Worm (Caenorhabditis elegans) whole organism, young adult: ENCODE data around the gene spp-12.

Source experiments
- F57C9.4 ChIP-seq: sonication (generic microtip); optimal IDR thresholded peaks from 2 replicates; lab custom pipeline; 2017; ENCODE audit warnings: mild to moderate bottlenecking, missing genetic modification characterization, missing compliant biosample characterization
- K12H6.12 ChIP-seq: fragments of 200-800 bp; sonication (Bioruptor generic); optimal IDR thresholded peaks from 2 replicates; lab custom pipeline; 2018; ENCODE audit warnings: mild to moderate bottlenecking, missing genetic modification characterization, missing compliant biosample characterization
- Y95B8A.8 ChIP-seq: fragments of 200-800 bp; sonication (Bioruptor generic); IDR thresholded peaks from 2 replicates; pipeline ENCODE4 v1.3.6; 2022; ENCODE audit warnings: missing genetic modification reagents, missing genetic modification characterization, missing compliant biosample characterization
- ama-1 ChIP-seq, 3 experiments: fragments of 150-350 bp in 1 of 3; sonication (generic microtip) in 2 of 3; optimal IDR thresholded peaks; 2 replicates each; lab custom pipeline; 2014 to 2018; ENCODE audit warnings: missing biosample characterization in 2 of 3, missing genetic modification characterization in 2 of 3, missing genetic modification reagents in 2 of 3
- aptf-3 ChIP-seq: fragments of 200-800 bp; sonication (Bioruptor generic); IDR thresholded peaks from 2 replicates; pipeline ENCODE4 v1.3.6; 2022; ENCODE audit warnings: missing genetic modification characterization, missing compliant biosample characterization
- attf-3 ChIP-seq: fragments of 200-800 bp; sonication (Bioruptor generic); conservative IDR thresholded peaks from 2 replicates; pipeline ENCODE4 v1.3.6; 2022; ENCODE audit warnings: missing genetic modification reagents, missing genetic modification characterization, missing compliant biosample characterization
- bed-2 ChIP-seq: fragments of 200-800 bp; sonication (Bioruptor generic); IDR thresholded peaks from 2 replicates; pipeline ENCODE4 v1.3.6; 2022; ENCODE audit warnings: missing genetic modification reagents, missing genetic modification characterization, missing compliant biosample characterization
- cebp-1 ChIP-seq, 2 experiments: fragments of 200-800 bp in 1 of 2; sonication (Bioruptor generic) in 1 of 2; sonication (generic microtip) in 1 of 2; IDR thresholded peaks in 1 of 2; optimal IDR thresholded peaks in 1 of 2; 2 replicates each; pipeline versions ENCODE4 v1.3.6 to Lab custom; 2017 to 2022; ENCODE audit warnings: missing compliant biosample characterization in 2 of 2, missing genetic modification characterization in 2 of 2, mild to moderate bottlenecking in 1 of 2, missing genetic modification reagents in 1 of 2, moderate library complexity in 1 of 2
- ceh-79 ChIP-seq: sonication (generic microtip); optimal IDR thresholded peaks from 2 replicates; lab custom pipeline; 2017; ENCODE audit warnings: mild to moderate bottlenecking, missing genetic modification characterization, missing compliant biosample characterization
- die-1 ChIP-seq: sonication (generic microtip); optimal IDR thresholded peaks from 2 replicates; lab custom pipeline; 2016; ENCODE audit warnings: missing genotype, mild to moderate bottlenecking, missing genetic modification characterization, missing compliant biosample characterization
- egl-18 ChIP-seq: fragments of 200-800 bp; sonication (Bioruptor generic); IDR thresholded peaks from 2 replicates; pipeline ENCODE4 v1.3.6; 2022; ENCODE audit warnings: missing genetic modification reagents, missing genetic modification characterization, missing compliant biosample characterization
- egl-44 ChIP-seq: fragments of 200-800 bp; sonication (Bioruptor generic); IDR thresholded peaks from 2 replicates; pipeline ENCODE4 v1.3.6; 2022; ENCODE audit warnings: missing genetic modification reagents, missing genetic modification characterization, missing compliant biosample characterization
- him-1 ChIP-seq: sonication (generic microtip); optimal IDR thresholded peaks from 2 replicates; lab custom pipeline; 2016; ENCODE audit warnings: missing genotype, missing genetic modification reagents, missing genetic modification characterization, missing compliant biosample characterization
- hlh-12 ChIP-seq: sonication (generic microtip); optimal IDR thresholded peaks from 2 replicates; lab custom pipeline; 2016; ENCODE audit warnings: missing genetic modification characterization, missing compliant biosample characterization
- hmg-20 ChIP-seq: fragments of 200-800 bp; sonication (Bioruptor generic); IDR thresholded peaks from 2 replicates; pipeline ENCODE4 v1.3.6; 2022; ENCODE audit warnings: missing genetic modification reagents, missing genetic modification characterization, missing compliant biosample characterization
- let-526 ChIP-seq: fragments of 200-800 bp; sonication (Bioruptor generic); IDR thresholded peaks from 2 replicates; pipeline ENCODE4 v1.3.6; 2022; ENCODE audit warnings: missing genetic modification reagents, missing genetic modification characterization, missing compliant biosample characterization
- lin-54 ChIP-seq: fragments of 200-800 bp; sonication (Bioruptor generic); optimal IDR thresholded peaks from 2 replicates; lab custom pipeline; 2018; ENCODE audit warnings: mild to moderate bottlenecking, missing genetic modification characterization, missing compliant biosample characterization
- lsl-1 ChIP-seq: fragments of 200-800 bp; sonication (Bioruptor generic); optimal IDR thresholded peaks from 2 replicates; lab custom pipeline; 2018; ENCODE audit warnings: mild to moderate bottlenecking, missing genetic modification characterization, moderate library complexity, missing compliant biosample characterization
- madf-10 ChIP-seq: sonication (generic microtip); optimal IDR thresholded peaks from 2 replicates; lab custom pipeline; 2016; ENCODE audit warnings: mild to moderate bottlenecking, missing genetic modification characterization, missing compliant biosample characterization
- madf-6 ChIP-seq: fragments of 200-800 bp; sonication (Bioruptor generic); IDR thresholded peaks from 2 replicates; pipeline ENCODE4 v1.3.6; 2022; ENCODE audit warnings: missing genetic modification reagents, missing genetic modification characterization, missing compliant biosample characterization
- madf-8 ChIP-seq: fragments of 200-800 bp; sonication (Bioruptor generic); conservative IDR thresholded peaks from 2 replicates; pipeline ENCODE4 v1.3.6; 2022; ENCODE audit warnings: missing genetic modification reagents, missing genetic modification characterization, missing compliant biosample characterization
- mes-4 ChIP-seq: sonication (generic microtip); optimal IDR thresholded peaks from 2 replicates; lab custom pipeline; 2016; ENCODE audit warnings: missing genotype, missing genetic modification characterization, missing compliant biosample characterization
- mxl-1 ChIP-seq: sonication (generic microtip); optimal IDR thresholded peaks from 2 replicates; lab custom pipeline; 2016; ENCODE audit warnings: missing genetic modification characterization, missing compliant biosample characterization
- nfya-1 ChIP-seq: sonication (generic microtip); optimal IDR thresholded peaks from 2 replicates; lab custom pipeline; 2017; ENCODE audit warnings: antibody characterized with exemption, missing compliant biosample characterization, missing genetic modification characterization, borderline replicate concordance; ENCODE audit not compliant: insufficient read depth
- nfya-2 ChIP-seq: fragments of 200-800 bp; sonication (Bioruptor generic); IDR thresholded peaks from 2 replicates; pipeline ENCODE4 v1.3.6; 2022; ENCODE audit warnings: missing genetic modification reagents, missing genetic modification characterization, missing compliant biosample characterization
- rcor-1 ChIP-seq: fragments of 200-800 bp; sonication (Bioruptor generic); IDR thresholded peaks from 2 replicates; pipeline ENCODE4 v1.3.6; 2022; ENCODE audit warnings: missing genetic modification reagents, missing genetic modification characterization, missing compliant biosample characterization
- snpc-1.3 ChIP-seq: sonication (generic microtip); optimal IDR thresholded peaks from 2 replicates; lab custom pipeline; 2017; ENCODE audit warnings: missing genetic modification characterization, mild to moderate bottlenecking, missing compliant biosample characterization, antibody characterized with exemption, moderate library complexity, missing genotype, missing genetic modification reagents; ENCODE audit not compliant: insufficient read depth
- snpc-3.4 ChIP-seq: sonication (generic microtip); optimal IDR thresholded peaks from 2 replicates; lab custom pipeline; 2017; ENCODE audit warnings: missing genetic modification characterization, mild to moderate bottlenecking, missing compliant biosample characterization, antibody characterized with exemption, moderate library complexity, missing genotype, missing genetic modification reagents
- snpc-4 ChIP-seq, 5 experiments: fragments of 150-350 bp in 1 of 5; sonication (generic microtip) in 4 of 5; optimal IDR thresholded peaks; 2 replicates each; lab custom pipeline; 2014 to 2018; ENCODE audit warnings: missing genetic modification characterization in 5 of 5, missing biosample characterization in 3 of 5, antibody characterized with exemption in 2 of 5, mild to moderate bottlenecking in 2 of 5, missing compliant biosample characterization in 2 of 5, missing genotype in 2 of 5, moderate library complexity in 2 of 5, missing genetic modification reagents in 1 of 5
- somi-1 ChIP-seq: fragments of 200-800 bp; sonication (Bioruptor generic); optimal IDR thresholded peaks from 2 replicates; lab custom pipeline; 2018; ENCODE audit warnings: mild to moderate bottlenecking, missing genetic modification characterization, missing compliant biosample characterization
- xnd-1 ChIP-seq: sonication (generic microtip); optimal IDR thresholded peaks from 2 replicates; lab custom pipeline; 2016; ENCODE audit warnings: missing genotype, missing genetic modification reagents, missing genetic modification characterization, missing compliant biosample characterization
- ztf-25 ChIP-seq: fragments of 200-800 bp; sonication (Bioruptor generic); IDR thresholded peaks from 2 replicates; pipeline ENCODE4 v1.3.6; 2022; ENCODE audit warnings: missing genetic modification reagents, missing genetic modification characterization, missing compliant biosample characterization

The spp-12 gene

DNA sequence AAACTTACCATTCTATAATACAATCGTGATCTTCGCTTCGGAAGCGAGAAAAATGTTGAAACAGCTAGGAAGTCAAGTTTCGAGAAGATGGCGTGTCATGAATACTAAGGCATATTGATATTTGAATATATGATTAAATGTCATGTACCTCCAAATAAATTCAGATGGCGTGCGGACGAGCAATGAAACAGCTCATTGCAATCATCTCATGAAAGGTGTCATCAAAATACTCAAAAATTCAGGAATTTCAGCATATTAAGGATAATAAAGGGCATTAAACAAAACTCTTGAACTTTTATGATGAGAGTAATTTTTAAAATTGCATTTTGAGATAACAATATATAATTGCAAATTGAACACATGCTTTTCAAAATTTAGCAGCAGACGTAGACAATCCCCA lies 25.8 kb downstream of the spp-12 start, which contains the start of gene gcy-32:
Gene gcy-32, minus strand, starts transcription at position 101 of the 400 bp plus-strand sequence.
- TF ChIP-seq snpc-4 (GFP tag; optimal IDR thresholded peaks at IDR 0.05; lab: Kevin White, UChicago), result no peak
- no peak for TF ChIP-seq snpc-4 (tag; optimal IDR thresholded peaks at IDR 0.05; lab: Kevin White, UChicago)
- no peak for TF ChIP-seq mes-4 (tag; lab: Kevin White, UChicago)
- TF ChIP-seq nfya-1 (tag; lab: Kevin White, UChicago), result no peak
- no peak for TF ChIP-seq ceh-79 (tag; lab: Kevin White, UChicago)
- TF ChIP-seq snpc-3.4 (tag; lab: Kevin White, UChicago), result no peak
- no peak for TF ChIP-seq attf-3
- no peak for TF ChIP-seq xnd-1 (tag; lab: Kevin White, UChicago)
- no peak for TF ChIP-seq egl-44 (GFP tag; lab: Robert Waterston, UW)
- TF ChIP-seq nfya-2 (GFP tag; lab: Robert Waterston, UW), result no peak
- no peak for TF ChIP-seq somi-1 (GFP tag; lab: Kevin White, UChicago)
- TF ChIP-seq lsl-1, result no peak
- TF ChIP-seq madf-10 (tag; lab: Kevin White, UChicago), result no peak
- TF ChIP-seq ama-1 (optimal IDR thresholded peaks at IDR 0.05; lab: Kevin White, UChicago), result no peak
- TF ChIP-seq ama-1 (GFP tag; optimal IDR thresholded peaks at IDR 0.05; lab: Kevin White, UChicago), result no peak
- no peak for TF ChIP-seq mxl-1 (tag; lab: Kevin White, UChicago)
- TF ChIP-seq madf-8 (GFP tag; lab: Robert Waterston, UW), result no peak
- TF ChIP-seq him-1 (tag; lab: Kevin White, UChicago), result no peak
- no peak for TF ChIP-seq F57C9.4 (tag; lab: Kevin White, UChicago)
- no peak for TF ChIP-seq ztf-25
- no peak for TF ChIP-seq die-1
- TF ChIP-seq, all 124 proteins: peak for 0

- TF ChIP-seq hmg-20 (GFP tag; lab: Robert Waterston, UW) (no peak), ama-1 (optimal IDR thresholded peaks at IDR 0.05; lab: Kevin White, UChicago) (no peak), ama-1 (GFP tag; optimal IDR thresholded peaks at IDR 0.05; lab: Kevin White, UChicago) (no peak), madf-6 (no peak), Y95B8A.8 (GFP tag; lab: Robert Waterston, UW) (no peak), K12H6.12 (tag; lab: Kevin White, UChicago) (no peak), rcor-1 (GFP tag; lab: Robert Waterston, UW) (no peak)
Measured at ce11 chrV:13916196-13916595, 26.6 kb downstream of the spp-12 start, which contains the start of gene str-252. Gene str-252 (plus strand): TSS chrV:13916496.

DNA sequence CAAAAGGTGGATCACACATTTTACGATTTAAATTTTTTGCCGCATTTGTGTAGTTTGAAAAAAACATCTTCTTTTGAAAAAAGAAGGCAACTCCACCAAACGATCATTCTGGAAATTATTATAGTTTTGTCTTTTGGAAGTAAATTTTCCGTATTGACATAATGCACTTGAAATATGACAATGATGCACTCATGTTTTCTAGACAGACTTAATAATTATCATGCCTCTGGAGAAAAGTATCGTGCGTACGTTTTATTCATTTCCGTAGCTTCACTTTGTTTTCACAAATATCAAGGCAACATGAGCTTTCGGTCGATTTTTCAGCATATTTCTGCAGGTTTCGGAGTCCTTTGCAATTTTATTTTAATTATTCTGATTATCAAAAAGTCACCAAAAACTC lies 28.7 kb downstream of the spp-12 start, which contains the start of gene str-250:
Gene str-250, plus strand, starts transcription at position 301 of the 400 bp plus-strand sequence.
- TF ChIP-seq attf-3 (no peak), egl-18 (GFP tag; lab: Robert Waterston, UW) (no peak), mxl-1 (tag; lab: Kevin White, UChicago) (no peak), bed-2 (GFP tag; lab: Robert Waterston, UW) (no peak), cebp-1 (GFP tag; IDR thresholded peaks at IDR 0.05; lab: Robert Waterston, UW) (no peak), cebp-1 (tag; optimal IDR thresholded peaks at IDR 0.05; lab: Kevin White, UChicago) (no peak), madf-10 (tag; lab: Kevin White, UChicago) (no peak), aptf-3 (GFP tag; lab: Robert Waterston, UW) (no peak), snpc-1.3 (no peak), hlh-12 (tag; lab: Kevin White, UChicago) (no peak), lin-54 (GFP tag; lab: Kevin White, UChicago) (no peak), let-526 (GFP tag; lab: Robert Waterston, UW) (no peak)
